Fruit fly (Drosophila melanogaster) whole organism, prepupa: Measurements from ENCODE around the gene shop.

Experiments used
- CG10631 ChIP-seq: fragments of 200-800 bp; sonication (Bioruptor generic); optimal IDR thresholded peaks from 2 replicates; lab custom pipeline; 2016; ENCODE audit warnings: missing biosample characterization, missing genetic modification characterization
- CG15336 ChIP-seq: fragments of 200-800 bp; sonication (Bioruptor generic); IDR thresholded peaks from 2 replicates; pipeline ENCODE4 v1.3.6; 2022; ENCODE audit warnings: missing biosample characterization, missing genetic modification characterization
- CG3032 ChIP-seq: fragments of 200-800 bp; optimal IDR thresholded peaks from 2 replicates; lab custom pipeline; 2019; ENCODE audit warnings: missing biosample characterization, mild to moderate bottlenecking, missing genetic modification characterization, moderate library complexity
- CG6792 ChIP-seq: fragments of 200-800 bp; sonication (Bioruptor generic); optimal IDR thresholded peaks from 3 replicates; lab custom pipeline; 2016; ENCODE audit warnings: missing biosample characterization, missing genetic modification characterization
- CG8119 ChIP-seq: fragments of 200-800 bp; sonication (Bioruptor generic); IDR thresholded peaks from 3 replicates; pipeline ENCODE4 v1.3.6; 2022; ENCODE audit warnings: missing biosample characterization, missing genetic modification characterization
- CG8319 ChIP-seq: fragments of 200-800 bp; sonication (Bioruptor generic); optimal IDR thresholded peaks from 3 replicates; lab custom pipeline; 2016; ENCODE audit warnings: missing biosample characterization, missing genetic modification characterization
- Eip78C ChIP-seq: fragments of 200-800 bp; sonication (Bioruptor generic); peaks from one replicate; lab custom pipeline; 2016; ENCODE audit warnings: missing biosample characterization, missing genetic modification characterization
- Hr39 ChIP-seq: fragments of 200-800 bp; sonication (Bioruptor generic); optimal IDR thresholded peaks from 2 replicates; lab custom pipeline; 2016; ENCODE audit warnings: missing biosample characterization, missing genetic modification characterization
- lz ChIP-seq: fragments of 200-800 bp; sonication (Bioruptor generic); optimal IDR thresholded peaks from 3 replicates; lab custom pipeline; 2016; ENCODE audit warnings: missing biosample characterization, missing genetic modification characterization
- topi ChIP-seq: fragments of 200-800 bp; sonication (Bioruptor generic); optimal IDR thresholded peaks from 3 replicates; lab custom pipeline; 2016; ENCODE audit warnings: missing biosample characterization, missing genetic modification characterization

- TF ChIP-seq CG15336 (GFP tag; lab: Robert Waterston, UW), result no peak
- no peak for TF ChIP-seq CG10631 (GFP tag; lab: Kevin White, UChicago)
- TF ChIP-seq Eip78C (GFP tag; lab: Kevin White, UChicago), result no peak
- no peak for TF ChIP-seq Hr39
- TF ChIP-seq CG6792 (GFP tag; lab: Kevin White, UChicago), result no peak
- no peak for TF ChIP-seq CG3032 (tag; lab: Kevin White, UChicago)
- no peak for TF ChIP-seq CG8119 (GFP tag; lab: Robert Waterston, UW)
- no peak for TF ChIP-seq CG8319 (GFP tag; lab: Kevin White, UChicago)
- no peak for TF ChIP-seq topi (GFP tag; lab: Kevin White, UChicago)
- no peak for TF ChIP-seq lz (GFP tag; lab: Kevin White, UChicago)
These were observed 33.4 kb downstream of the shop start for dm6 chrX:18814944-18815343.
